Fruit fly (Drosophila melanogaster) whole organism, prepupa: ENCODE data around the gene CG13643.

ENCODE experiments used
- Blimp-1 ChIP-seq: fragments of 200-800 bp; sonication (Bioruptor generic); optimal IDR thresholded peaks from 3 replicates; lab custom pipeline; 2017; ENCODE audit warnings: missing biosample characterization, missing genetic modification characterization, mild to moderate bottlenecking, moderate library complexity, missing genetic modification reagents
- CG11294 ChIP-seq: fragments of 200-800 bp; sonication (Bioruptor generic); IDR thresholded peaks from 2 replicates; pipeline ENCODE4 v1.3.6; 2022; ENCODE audit warnings: missing biosample characterization, missing genetic modification characterization
- CG11762 ChIP-seq: fragments of 200-800 bp; sonication (Bioruptor generic); optimal IDR thresholded peaks from 3 replicates; lab custom pipeline; 2016; ENCODE audit warnings: missing biosample characterization, missing genetic modification characterization; ENCODE audit not compliant: insufficient read depth
- CG11902 ChIP-seq: fragments of 200-800 bp; sonication (Bioruptor generic); optimal IDR thresholded peaks from 3 replicates; lab custom pipeline; 2016; ENCODE audit warnings: missing biosample characterization, missing genetic modification characterization
- CG15336 ChIP-seq: fragments of 200-800 bp; sonication (Bioruptor generic); IDR thresholded peaks from 2 replicates; pipeline ENCODE4 v1.3.6; 2022; ENCODE audit warnings: missing biosample characterization, missing genetic modification characterization
- CG1621 ChIP-seq: fragments of 200-800 bp; sonication (Bioruptor generic); optimal IDR thresholded peaks from 3 replicates; lab custom pipeline; 2018; ENCODE audit warnings: missing biosample characterization, mild to moderate bottlenecking, missing genetic modification characterization
- CG16779 ChIP-seq: fragments of 200-800 bp; sonication (Bioruptor generic); optimal IDR thresholded peaks from 3 replicates; lab custom pipeline; 2017; ENCODE audit warnings: missing biosample characterization, mild to moderate bottlenecking, missing genetic modification characterization
- CG3032 ChIP-seq: fragments of 200-800 bp; optimal IDR thresholded peaks from 2 replicates; lab custom pipeline; 2019; ENCODE audit warnings: missing biosample characterization, mild to moderate bottlenecking, missing genetic modification characterization, moderate library complexity
- CG31627 ChIP-seq: fragments of 200-800 bp; sonication (Bioruptor generic); optimal IDR thresholded peaks from 3 replicates; lab custom pipeline; 2016; ENCODE audit warnings: missing biosample characterization, missing genetic modification characterization
- CG34406 ChIP-seq: fragments of 200-800 bp; sonication (Bioruptor generic); optimal IDR thresholded peaks from 3 replicates; lab custom pipeline; 2016; ENCODE audit warnings: missing biosample characterization, missing genetic modification characterization
- CG3919 ChIP-seq: fragments of 200-800 bp; sonication (Bioruptor generic); optimal IDR thresholded peaks from 3 replicates; lab custom pipeline; 2016; ENCODE audit warnings: missing biosample characterization, missing genetic modification characterization
- CG4318 ChIP-seq: fragments of 200-800 bp; sonication (Bioruptor generic); optimal IDR thresholded peaks from 3 replicates; lab custom pipeline; 2017; ENCODE audit warnings: missing biosample characterization, mild to moderate bottlenecking, missing genetic modification characterization
- CG6276 ChIP-seq: fragments of 200-800 bp; sonication (Bioruptor generic); optimal IDR thresholded peaks from 2 replicates; lab custom pipeline; 2017; ENCODE audit warnings: missing biosample characterization, mild to moderate bottlenecking, missing genetic modification characterization
- CG6792 ChIP-seq: fragments of 200-800 bp; sonication (Bioruptor generic); optimal IDR thresholded peaks from 3 replicates; lab custom pipeline; 2016; ENCODE audit warnings: missing biosample characterization, missing genetic modification characterization
- CG6808 ChIP-seq: fragments of 200-800 bp; sonication (Bioruptor generic); optimal IDR thresholded peaks from 3 replicates; lab custom pipeline; 2017; ENCODE audit warnings: missing biosample characterization, missing genetic modification characterization, mild to moderate bottlenecking, moderate library complexity, missing genetic modification reagents
- CG8119 ChIP-seq: fragments of 200-800 bp; sonication (Bioruptor generic); IDR thresholded peaks from 3 replicates; pipeline ENCODE4 v1.3.6; 2022; ENCODE audit warnings: missing biosample characterization, missing genetic modification characterization
- CG8319 ChIP-seq: fragments of 200-800 bp; sonication (Bioruptor generic); optimal IDR thresholded peaks from 3 replicates; lab custom pipeline; 2016; ENCODE audit warnings: missing biosample characterization, missing genetic modification characterization
- CG9139 ChIP-seq: fragments of 200-800 bp; sonication (Bioruptor generic); optimal IDR thresholded peaks from 3 replicates; lab custom pipeline; 2017; ENCODE audit warnings: missing biosample characterization, mild to moderate bottlenecking, missing genetic modification characterization
- Eip78C ChIP-seq: fragments of 200-800 bp; sonication (Bioruptor generic); peaks from one replicate; lab custom pipeline; 2016; ENCODE audit warnings: missing biosample characterization, missing genetic modification characterization
- Eip93F ChIP-seq: fragments of 200-800 bp; sonication (Bioruptor generic); optimal IDR thresholded peaks from 2 replicates; lab custom pipeline; 2016; ENCODE audit warnings: missing biosample characterization, mild to moderate bottlenecking, missing genetic modification characterization
- Ets21C ChIP-seq: fragments of 200-800 bp; sonication (Bioruptor generic); optimal IDR thresholded peaks from 3 replicates; lab custom pipeline; 2016; ENCODE audit warnings: missing biosample characterization, missing genetic modification characterization
- Ets96B ChIP-seq: fragments of 200-800 bp; optimal IDR thresholded peaks from 2 replicates; lab custom pipeline; 2019; ENCODE audit warnings: missing biosample characterization, mild to moderate bottlenecking, missing genetic modification characterization, moderate library complexity
- Hr38 ChIP-seq: sonication (Bioruptor generic); optimal IDR thresholded peaks from 2 replicates; lab custom pipeline; 2016; ENCODE audit warnings: missing biosample characterization, missing genetic modification characterization
- Hr39 ChIP-seq: fragments of 200-800 bp; sonication (Bioruptor generic); optimal IDR thresholded peaks from 2 replicates; lab custom pipeline; 2016; ENCODE audit warnings: missing biosample characterization, missing genetic modification characterization
- Hr4 ChIP-seq: fragments of 200-800 bp; sonication (Bioruptor generic); optimal IDR thresholded peaks from 3 replicates; lab custom pipeline; 2016; ENCODE audit warnings: missing biosample characterization, missing genetic modification characterization
- Lpt ChIP-seq: fragments of 200-800 bp; sonication (Bioruptor generic); optimal IDR thresholded peaks from 3 replicates; lab custom pipeline; 2016; ENCODE audit warnings: missing biosample characterization, missing genetic modification characterization
- Met ChIP-seq: fragments of 200-800 bp; sonication (Bioruptor generic); optimal IDR thresholded peaks from 3 replicates; lab custom pipeline; 2016; ENCODE audit warnings: missing biosample characterization, missing genetic modification characterization
- OdsH ChIP-seq: fragments of 200-800 bp; sonication (Bioruptor generic); optimal IDR thresholded peaks from 3 replicates; lab custom pipeline; 2016; ENCODE audit warnings: missing biosample characterization, missing genetic modification characterization
- Sox14 ChIP-seq: fragments of 200-800 bp; sonication (Bioruptor generic); optimal IDR thresholded peaks from 3 replicates; lab custom pipeline; 2016; ENCODE audit warnings: missing biosample characterization, missing genetic modification characterization
- Sox15 ChIP-seq: fragments of 200-800 bp; sonication (Bioruptor generic); optimal IDR thresholded peaks from 3 replicates; lab custom pipeline; 2016; ENCODE audit warnings: missing biosample characterization, missing genetic modification characterization
- achi ChIP-seq: fragments of 200-800 bp; sonication (Bioruptor generic); optimal IDR thresholded peaks from 3 replicates; lab custom pipeline; 2016; ENCODE audit warnings: missing biosample characterization, missing genetic modification characterization
- acj6 ChIP-seq: fragments of 200-800 bp; sonication (Bioruptor generic); optimal IDR thresholded peaks from 3 replicates; lab custom pipeline; 2016; ENCODE audit warnings: missing biosample characterization, missing genetic modification characterization
- cyc ChIP-seq: fragments of 200-800 bp; sonication (Bioruptor generic); optimal IDR thresholded peaks from 3 replicates; lab custom pipeline; 2016; ENCODE audit warnings: missing biosample characterization, missing genetic modification characterization
- dsx ChIP-seq: fragments of 200-800 bp; optimal IDR thresholded peaks from 3 replicates; lab custom pipeline; 2019; ENCODE audit warnings: missing biosample characterization, mild to moderate bottlenecking, missing genetic modification characterization, moderate library complexity; ENCODE audit not compliant: poor library complexity, severe bottlenecking
- fd59A ChIP-seq: fragments of 200-800 bp; sonication (Bioruptor generic); optimal IDR thresholded peaks from 2 replicates; lab custom pipeline; 2017; ENCODE audit warnings: missing biosample characterization, mild to moderate bottlenecking, missing genetic modification characterization, missing genetic modification reagents
- fd85E ChIP-seq: fragments of 200-800 bp; sonication (Bioruptor generic); optimal IDR thresholded peaks from 3 replicates; lab custom pipeline; 2016; ENCODE audit warnings: missing biosample characterization, missing genetic modification characterization
- lz ChIP-seq: fragments of 200-800 bp; sonication (Bioruptor generic); optimal IDR thresholded peaks from 3 replicates; lab custom pipeline; 2016; ENCODE audit warnings: missing biosample characterization, missing genetic modification characterization
- net ChIP-seq: fragments of 200-800 bp; sonication (Bioruptor generic); optimal IDR thresholded peaks from 3 replicates; lab custom pipeline; 2016; ENCODE audit warnings: missing biosample characterization, missing genetic modification characterization
- pdm3 ChIP-seq: fragments of 200-800 bp; sonication (Bioruptor generic); optimal IDR thresholded peaks from 3 replicates; lab custom pipeline; 2016; ENCODE audit warnings: missing biosample characterization, missing genetic modification characterization
- salr ChIP-seq, 2 experiments: fragments of 200-800 bp; sonication (Bioruptor generic); optimal IDR thresholded peaks; 3 replicates each; lab custom pipeline; 2016 to 2018; ENCODE audit warnings: missing biosample characterization in 2 of 2, missing genetic modification characterization in 2 of 2, mild to moderate bottlenecking in 1 of 2
- spab ChIP-seq: fragments of 200-800 bp; sonication (Bioruptor generic); optimal IDR thresholded peaks from 2 replicates; lab custom pipeline; 2017; ENCODE audit warnings: missing biosample characterization, mild to moderate bottlenecking, missing genetic modification characterization, missing genetic modification reagents
- svp ChIP-seq: fragments of 200-800 bp; sonication (Bioruptor generic); peaks from one replicate; lab custom pipeline; 2016; ENCODE audit warnings: missing biosample characterization, missing genetic modification characterization
- vri ChIP-seq: fragments of 200-800 bp; sonication (Bioruptor generic); optimal IDR thresholded peaks from 3 replicates; lab custom pipeline; 2016; ENCODE audit warnings: missing biosample characterization, mild to moderate bottlenecking, missing genetic modification characterization

CG13643 gene

DNA sequence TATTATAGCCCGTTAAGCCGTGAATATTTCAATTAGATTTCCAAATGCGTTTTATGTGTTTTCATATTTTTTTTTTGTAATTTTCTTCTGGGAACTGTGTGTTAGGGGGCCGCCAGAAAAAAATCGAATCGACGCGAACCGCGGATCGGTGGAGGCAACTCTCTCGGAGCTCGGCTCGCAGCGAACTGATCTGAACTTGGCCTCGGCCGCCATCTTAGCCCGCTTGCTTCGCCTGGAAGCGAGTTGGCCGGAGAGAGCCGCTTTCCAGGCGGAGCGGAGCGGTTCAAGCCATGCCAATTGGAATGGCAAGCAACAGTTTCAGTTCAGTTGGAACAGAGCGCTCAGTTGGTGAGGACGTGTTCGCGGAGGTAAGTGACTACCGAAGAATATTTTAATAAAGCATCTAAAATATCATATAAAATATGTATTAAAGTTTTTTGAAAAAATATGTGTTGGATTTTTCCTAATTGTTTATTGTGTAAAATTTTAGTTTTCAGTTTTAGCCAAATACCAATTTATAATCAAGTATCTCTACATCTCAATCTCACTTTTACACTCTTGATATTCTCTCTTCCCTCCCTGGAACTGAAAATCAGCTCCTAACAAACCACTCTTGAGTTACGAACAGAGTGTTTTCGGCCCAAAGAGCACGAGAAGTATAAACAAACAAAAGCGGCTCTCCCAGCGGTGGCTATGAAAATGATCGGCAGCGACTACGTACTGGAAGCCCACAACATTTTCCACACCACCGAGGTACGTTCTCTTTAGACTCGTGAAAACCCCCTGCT, 11.2 kb downstream of the CG13643 start, which contains the start of the genes CG31121 and CG11069 (continued):
- TF ChIP-seq CG6276 (GFP tag; lab: Kevin White, UChicago) (no peak), CG15336 (GFP tag; lab: Robert Waterston, UW) (no peak), Sox14 (GFP tag; lab: Kevin White, UChicago) (no peak), lz (GFP tag; lab: Kevin White, UChicago) (no peak), CG6792 (GFP tag; lab: Kevin White, UChicago) (no peak), Ets96B (tag; lab: Kevin White, UChicago) (no peak), net (GFP tag; lab: Kevin White, UChicago) (peak; percentile 9), Hr4 (GFP tag; lab: Kevin White, UChicago) (no peak), CG1621 (tag; lab: Kevin White, UChicago) (peak; percentile 1), acj6 (GFP tag; lab: Kevin White, UChicago) (no peak), Blimp-1 (GFP tag; lab: Kevin White, UChicago) (no peak), achi (GFP tag; lab: Kevin White, UChicago) (no peak), Eip93F (GFP tag; lab: Kevin White, UChicago) (no peak), fd59A (GFP tag; lab: Kevin White, UChicago) (no peak), Lpt (GFP tag; lab: Kevin White, UChicago) (no peak), CG11294 (no peak), CG16779 (tag; lab: Kevin White, UChicago) (no peak), vri (no peak), spab (no peak)
- TF ChIP-seq, all 60 proteins: peak for 11

DNA sequence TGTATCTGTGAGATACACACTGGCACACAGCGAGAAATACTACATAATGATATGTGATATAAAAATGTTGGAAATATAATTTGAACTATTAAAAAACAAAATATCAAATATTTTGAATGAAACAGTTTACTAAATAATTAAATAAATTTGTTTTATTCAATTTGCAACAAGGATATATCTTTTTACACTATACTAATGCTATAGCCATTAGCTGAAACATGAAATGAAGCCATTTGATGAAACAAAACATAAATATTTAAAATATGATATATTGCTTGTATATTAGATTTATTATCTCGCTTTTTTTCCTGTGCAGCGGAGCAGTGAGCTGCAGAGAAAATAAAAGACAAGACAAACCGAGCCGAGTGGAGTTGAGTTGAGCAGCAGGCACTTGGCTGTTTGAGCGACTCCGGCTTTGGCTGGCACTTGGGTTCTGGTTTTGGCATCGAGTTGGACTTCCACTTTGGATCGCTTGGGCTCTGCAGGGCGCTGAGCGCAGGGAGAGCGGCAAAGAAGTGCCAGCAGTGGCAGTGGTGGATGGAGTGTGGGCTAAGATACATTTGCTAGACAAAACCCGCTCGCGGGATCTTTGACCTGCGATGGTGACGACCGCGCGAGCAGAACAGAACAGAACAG, 12.4 kb downstream of the CG13643 start:
- TF ChIP-seq Hr4 (GFP tag; lab: Kevin White, UChicago) (peak; percentile 66), CG4318 (GFP tag; lab: Kevin White, UChicago) (peak; percentile 74), OdsH (GFP tag; lab: Kevin White, UChicago) (peak; percentile 86), CG8119 (GFP tag; lab: Robert Waterston, UW) (peak; percentile 95), CG3919 (peak; percentile 86), acj6 (GFP tag; lab: Kevin White, UChicago) (peak; percentile 81), Sox15 (GFP tag; lab: Kevin White, UChicago) (peak; percentile 39), Hr39 (GFP tag; lab: Kevin White, UChicago) (peak; percentile 22), CG34406 (peak; percentile 82), CG1621 (tag; lab: Kevin White, UChicago) (peak; percentile 45), CG11294 (peak; percentile 70; the same call in 1 of the 2 replicates), svp (GFP tag; lab: Kevin White, UChicago) (peak; percentile 87), CG8319 (GFP tag; lab: Kevin White, UChicago) (peak; percentile 52), CG11762 (GFP tag; lab: Kevin White, UChicago) (peak; percentile 80), achi (GFP tag; lab: Kevin White, UChicago) (peak; percentile 90), lz (GFP tag; lab: Kevin White, UChicago) (peak; percentile 55), Ets21C (peak; percentile 19), fd59A (GFP tag; lab: Kevin White, UChicago) (peak; percentile 85), CG11902 (GFP tag; lab: Kevin White, UChicago) (peak; percentile 59), CG3032 (tag; lab: Kevin White, UChicago) (peak; percentile 96), Sox14 (GFP tag; lab: Kevin White, UChicago) (peak; percentile 33), Eip93F (GFP tag; lab: Kevin White, UChicago) (no peak), CG15336 (GFP tag; lab: Robert Waterston, UW) (peak; percentile 94), Met (GFP tag; lab: Kevin White, UChicago) (peak; percentile 83), dsx (GFP tag; lab: Kevin White, UChicago) (peak; percentile 91), Ets96B (tag; lab: Kevin White, UChicago) (peak; percentile 93), fd85E (GFP tag; lab: Kevin White, UChicago) (peak; percentile 27), CG6808 (GFP tag; lab: Kevin White, UChicago) (peak; percentile 91), Hr38 (no peak), cyc (GFP tag; lab: Kevin White, UChicago) (peak; percentile 74), CG31627 (GFP tag; lab: Kevin White, UChicago) (peak; percentile 33), CG9139 (GFP tag; lab: Kevin White, UChicago) (peak; percentile 74), net (GFP tag; lab: Kevin White, UChicago) (peak; percentile 88), vri (peak; percentile 42), salr (GFP tag; optimal IDR thresholded peaks at IDR 0.05; lab: Kevin White, UChicago) (peak; percentile 7 to 86), Blimp-1 (GFP tag; lab: Kevin White, UChicago) (peak; percentile 69), pdm3 (GFP tag; lab: Kevin White, UChicago) (peak; percentile 68), Eip78C (GFP tag; lab: Kevin White, UChicago) (peak; percentile 95), CG6276 (GFP tag; lab: Kevin White, UChicago) (peak; percentile 92), spab (peak; percentile 91)
